Worm (Caenorhabditis elegans) whole organism, L2 larva: ENCODE results near the gene npp-15.

ENCODE experiments used
- blmp-1 ChIP-seq: sonication (generic microtip); optimal IDR thresholded peaks from 2 replicates; lab custom pipeline; 2017; ENCODE audit warnings: missing genetic modification characterization, mild to moderate bottlenecking, missing compliant biosample characterization, antibody characterized with exemption, moderate library complexity; ENCODE audit not compliant: insufficient read depth
- egl-27 ChIP-seq: sonication (generic microtip); optimal IDR thresholded peaks from 3 replicates; lab custom pipeline; 2017; ENCODE audit warnings: missing biosample characterization, missing genetic modification reagents, missing genetic modification characterization
- fos-1 ChIP-seq: fragments of 150-350 bp; optimal IDR thresholded peaks from 2 replicates; lab custom pipeline; 2014; ENCODE audit warnings: missing biosample characterization, missing genetic modification characterization
- nhr-23 ChIP-seq: fragments of 150-350 bp; optimal IDR thresholded peaks from 2 replicates; lab custom pipeline; 2014; ENCODE audit warnings: missing biosample characterization, missing genetic modification reagents, missing genetic modification characterization
- ztf-11 ChIP-seq: sonication (generic microtip); optimal IDR thresholded peaks from 2 replicates; lab custom pipeline; 2017; ENCODE audit warnings: missing biosample characterization, missing genetic modification characterization

DNA sequence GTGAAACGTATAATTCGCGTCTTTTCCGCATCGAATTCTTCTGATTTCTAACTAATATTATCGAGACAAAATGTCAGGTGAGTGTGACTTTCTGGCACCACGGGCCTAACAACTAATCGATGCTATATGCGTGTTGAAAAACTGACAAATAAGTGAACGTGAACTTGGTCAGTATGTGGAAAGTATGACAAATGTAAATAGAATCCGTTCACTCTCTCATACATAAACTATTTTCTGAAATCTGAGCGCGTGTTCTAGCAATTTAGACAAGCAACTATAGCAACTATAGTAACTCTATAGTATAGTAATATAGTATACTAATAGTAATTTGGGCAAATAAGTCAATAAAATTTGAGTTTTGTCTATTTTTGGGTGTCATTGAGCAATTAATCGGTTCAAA lies 36.5 kb upstream of the npp-15 start:
- TF ChIP-seq egl-27 (no peak), blmp-1 (tag; lab: Kevin White, UChicago) (no peak), nhr-23 (no peak), ztf-11 (no peak), fos-1 (tag; lab: Kevin White, UChicago) (no peak)
